Worm (Caenorhabditis elegans): Measurements from ENCODE around the gene srsx-34.

DNA sequence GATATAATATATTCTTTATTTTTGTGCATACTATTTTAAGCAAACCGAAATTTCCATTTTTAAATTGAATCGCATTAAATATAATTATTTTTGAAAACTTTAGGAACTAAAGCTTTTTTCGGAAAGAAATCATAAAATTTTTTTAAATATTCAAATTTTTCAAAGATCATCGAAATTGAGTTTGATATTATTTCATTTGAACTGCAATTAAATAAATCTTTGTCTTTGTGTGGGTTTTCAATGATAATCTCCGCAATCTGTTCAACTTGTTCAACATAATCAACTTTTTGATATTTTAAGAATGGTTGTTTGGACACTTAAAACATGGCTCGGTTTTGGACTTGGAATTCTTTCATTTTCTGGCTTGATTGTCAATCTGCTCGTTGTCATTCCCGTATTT is 26.6 kb upstream of the srsx-34 start, which contains the start of gene srx-2:
- TF ChIP-seq lim-6 (tag; optimal IDR thresholded peaks at IDR 0.05) (no peak), ceh-24 (tag; optimal IDR thresholded peaks at IDR 0.05) (no peak)

All from whole organism, late embryonic.